Fruit fly (Drosophila melanogaster) whole organism, embryonic: ENCODE data around the gene CG31999.

ENCODE experiments used
- Ada2b ChIP-seq: fragments of 200-800 bp; sonication (Bioruptor generic); IDR thresholded peaks from 2 replicates; pipeline ENCODE4 v1.3.6; 2022; ENCODE audit warnings: missing biosample characterization, missing genetic modification characterization
- Adf1 ChIP-seq: fragments of 200-800 bp; sonication (Bioruptor generic); IDR thresholded peaks from 2 replicates; pipeline ENCODE4 v1.3.6; 2022; ENCODE audit warnings: missing biosample characterization, missing genetic modification characterization
- Atf6 ChIP-seq: fragments of 200-800 bp; sonication (Bioruptor generic); IDR thresholded peaks from 2 replicates; pipeline ENCODE4 v1.3.6; 2022; ENCODE audit warnings: missing biosample characterization, missing genetic modification characterization
- Bdp1 ChIP-seq: fragments of 200-800 bp; sonication (Bioruptor generic); optimal IDR thresholded peaks from 3 replicates; lab custom pipeline; 2016; ENCODE audit warnings: missing biosample characterization, missing genetic modification characterization
- CG10565 ChIP-seq: fragments of 200-800 bp; sonication (Bioruptor generic); optimal IDR thresholded peaks from 3 replicates; lab custom pipeline; 2016; ENCODE audit warnings: missing biosample characterization, mild to moderate bottlenecking, missing genetic modification characterization
- CG11398 ChIP-seq: fragments of 200-800 bp; sonication (Bioruptor generic); optimal IDR thresholded peaks from 2 replicates; lab custom pipeline; 2016; ENCODE audit warnings: missing biosample characterization, missing genetic modification characterization
- CG11696 ChIP-seq: fragments of 200-800 bp; sonication (Bioruptor generic); IDR thresholded peaks from 2 replicates; pipeline ENCODE4 v1.3.6; 2022; ENCODE audit warnings: missing biosample characterization, missing genetic modification characterization
- CG12769 ChIP-seq: fragments of 200-800 bp; sonication (Bioruptor generic); optimal IDR thresholded peaks from 2 replicates; lab custom pipeline; 2019; ENCODE audit warnings: missing biosample characterization, mild to moderate bottlenecking, missing genetic modification characterization, moderate library complexity
- CG13123 ChIP-seq: fragments of 200-800 bp; sonication (Bioruptor generic); optimal IDR thresholded peaks from 2 replicates; lab custom pipeline; 2016; ENCODE audit warnings: missing biosample characterization, missing genetic modification characterization
- CG1792 ChIP-seq: fragments of 200-800 bp; sonication (Bioruptor generic); optimal IDR thresholded peaks from 2 replicates; lab custom pipeline; 2016; ENCODE audit warnings: missing biosample characterization, missing genetic modification characterization
- CG30403 ChIP-seq: fragments of 200-800 bp; sonication (Bioruptor generic); optimal IDR thresholded peaks from 3 replicates; lab custom pipeline; 2016; ENCODE audit warnings: missing biosample characterization, missing genetic modification characterization
- CG3163 ChIP-seq: fragments of 200-800 bp; sonication (Bioruptor generic); optimal IDR thresholded peaks from 3 replicates; lab custom pipeline; 2016; ENCODE audit warnings: missing biosample characterization, missing genetic modification characterization
- CG32532 ChIP-seq: fragments of 200-800 bp; sonication (Bioruptor generic); IDR thresholded peaks from 2 replicates; pipeline ENCODE4 v1.3.6; 2022; ENCODE audit warnings: missing biosample characterization, missing genetic modification characterization
- CG3407 ChIP-seq: fragments of 200-800 bp; sonication (Bioruptor generic); optimal IDR thresholded peaks from 2 replicates; lab custom pipeline; 2018; ENCODE audit warnings: missing biosample characterization, mild to moderate bottlenecking, missing genetic modification characterization
- CG3847 ChIP-seq: fragments of 200-800 bp; sonication (Bioruptor generic); IDR thresholded peaks from 2 replicates; pipeline ENCODE4 v1.3.6; 2022; ENCODE audit warnings: missing biosample characterization, missing genetic modification characterization
- CG4282 ChIP-seq: fragments of 200-800 bp; sonication (Bioruptor generic); optimal IDR thresholded peaks from 2 replicates; lab custom pipeline; 2016; ENCODE audit warnings: missing biosample characterization, missing genetic modification characterization
- CG4360 ChIP-seq: fragments of 200-800 bp; sonication (Bioruptor generic); IDR thresholded peaks from 2 replicates; pipeline ENCODE4 v1.3.6; 2022; ENCODE audit warnings: missing biosample characterization, missing genetic modification characterization
- CG5953 ChIP-seq: fragments of 200-800 bp; sonication (Bioruptor generic); IDR thresholded peaks from 2 replicates; pipeline ENCODE4 v1.3.6; 2022; ENCODE audit warnings: missing biosample characterization, missing genetic modification characterization
- CG7556 ChIP-seq: fragments of 200-800 bp; sonication (Bioruptor generic); optimal IDR thresholded peaks from 2 replicates; lab custom pipeline; 2017; ENCODE audit warnings: missing biosample characterization, mild to moderate bottlenecking, missing genetic modification characterization
- Ets65A ChIP-seq: fragments of 200-800 bp; sonication (Bioruptor generic); peaks from one replicate; lab custom pipeline; 2016; ENCODE audit warnings: missing biosample characterization, missing genetic modification characterization
- Hr3 ChIP-seq: fragments of 200-800 bp; sonication (Bioruptor generic); optimal IDR thresholded peaks from 3 replicates; lab custom pipeline; 2016; ENCODE audit warnings: missing biosample characterization, missing genetic modification characterization
- Lim3 ChIP-seq: fragments of 200-800 bp; sonication (Bioruptor generic); IDR thresholded peaks from 2 replicates; pipeline ENCODE4 v1.3.6; 2022; ENCODE audit warnings: missing biosample characterization, missing genetic modification characterization
- MTF-1 ChIP-seq: fragments of 200-800 bp; sonication (Bioruptor generic); optimal IDR thresholded peaks from 2 replicates; lab custom pipeline; 2018; ENCODE audit warnings: missing biosample characterization, mild to moderate bottlenecking, missing genetic modification characterization, borderline replicate concordance
- NfI ChIP-seq: fragments of 200-800 bp; sonication (Bioruptor generic); optimal IDR thresholded peaks from 3 replicates; lab custom pipeline; 2018; ENCODE audit warnings: missing biosample characterization, mild to moderate bottlenecking, missing genetic modification characterization, moderate library complexity
- Pdp1 ChIP-seq, 2 experiments: fragments of 200-800 bp; sonication (Bioruptor generic); optimal IDR thresholded peaks; 3 replicates each; lab custom pipeline; 2016; ENCODE audit warnings: missing biosample characterization in 2 of 2, missing genetic modification characterization in 2 of 2, mild to moderate bottlenecking in 1 of 2, moderate library complexity in 1 of 2
- Sin3A ChIP-seq: fragments of >200 bp; optimal IDR thresholded peaks from 2 replicates; lab custom pipeline; 2018
- ab ChIP-seq: fragments of 200-800 bp; sonication (Bioruptor generic); optimal IDR thresholded peaks from 2 replicates; lab custom pipeline; 2016; ENCODE audit warnings: missing biosample characterization, missing genetic modification characterization
- bab2 ChIP-seq: fragments of 200-800 bp; sonication (Bioruptor generic); optimal IDR thresholded peaks from 2 replicates; lab custom pipeline; 2016; ENCODE audit warnings: missing biosample characterization, missing genetic modification characterization
- bcd ChIP-seq: fragments of 200-800 bp; sonication (Bioruptor generic); optimal IDR thresholded peaks from 2 replicates; lab custom pipeline; 2017; ENCODE audit warnings: missing biosample characterization, mild to moderate bottlenecking, missing genetic modification characterization
- bsh ChIP-seq, 2 experiments: fragments of 200-800 bp; sonication (Bioruptor generic); optimal IDR thresholded peaks; 2 replicates each; lab custom pipeline; 2017 to 2018; ENCODE audit warnings: mild to moderate bottlenecking in 2 of 2, missing biosample characterization in 2 of 2, missing genetic modification characterization in 2 of 2, moderate library complexity in 1 of 2
- chif ChIP-seq, 2 experiments: fragments of 200-800 bp; sonication (Bioruptor generic); optimal IDR thresholded peaks; 3 replicates each; lab custom pipeline; 2016; ENCODE audit warnings: missing biosample characterization in 2 of 2, missing genetic modification characterization in 2 of 2
- dimm ChIP-seq: fragments of 200-800 bp; sonication (Bioruptor generic); IDR thresholded peaks from 2 replicates; pipeline ENCODE4 v1.3.6; 2022; ENCODE audit warnings: missing biosample characterization, missing genetic modification characterization
- dmrt11E ChIP-seq: fragments of 200-800 bp; sonication (Bioruptor generic); optimal IDR thresholded peaks from 3 replicates; lab custom pipeline; 2018; ENCODE audit warnings: missing biosample characterization, mild to moderate bottlenecking, missing genetic modification characterization, moderate library complexity
- esg ChIP-seq: fragments of 200-800 bp; sonication (Bioruptor generic); conservative IDR thresholded peaks from 2 replicates; pipeline ENCODE4 v1.3.6; 2022; ENCODE audit warnings: missing biosample characterization, missing genetic modification characterization
- exex ChIP-seq: fragments of 200-800 bp; sonication (Bioruptor generic); optimal IDR thresholded peaks from 4 replicates; lab custom pipeline; 2018; ENCODE audit warnings: missing biosample characterization, mild to moderate bottlenecking, missing genetic modification characterization, moderate library complexity
- fd3F ChIP-seq: fragments of 200-800 bp; sonication (Bioruptor generic); optimal IDR thresholded peaks from 2 replicates; lab custom pipeline; 2018; ENCODE audit warnings: missing biosample characterization, mild to moderate bottlenecking, missing genetic modification characterization, moderate library complexity
- fd64A ChIP-seq: fragments of 200-800 bp; sonication (Bioruptor generic); optimal IDR thresholded peaks from 3 replicates; lab custom pipeline; 2018; ENCODE audit warnings: missing biosample characterization, mild to moderate bottlenecking, missing genetic modification characterization
- ham ChIP-seq: fragments of 200-800 bp; sonication (Bioruptor generic); IDR thresholded peaks from 2 replicates; pipeline ENCODE4 v1.3.6; 2022; ENCODE audit warnings: missing biosample characterization, missing genetic modification characterization
- jumu ChIP-seq: fragments of 200-800 bp; sonication (Bioruptor generic); optimal IDR thresholded peaks from 3 replicates; lab custom pipeline; 2016; ENCODE audit warnings: missing biosample characterization, missing genetic modification characterization
- lab ChIP-seq: fragments of 200-800 bp; sonication (Bioruptor generic); optimal IDR thresholded peaks from 3 replicates; lab custom pipeline; 2017; ENCODE audit warnings: missing biosample characterization, missing genetic modification characterization, mild to moderate bottlenecking, moderate library complexity, missing genetic modification reagents
- lov ChIP-seq, 2 experiments: fragments of 200-800 bp in 1 of 2; fragments of >200 bp in 1 of 2; sonication (Bioruptor generic) in 1 of 2; IDR thresholded peaks in 1 of 2; optimal IDR thresholded peaks in 1 of 2; 2 replicates in 1 of 2; 3 replicates in 1 of 2; pipeline versions ENCODE4 v1.3.6 to Lab custom; 2017 to 2022; ENCODE audit warnings: missing biosample characterization in 1 of 2, missing genetic modification characterization in 1 of 2
- nmo ChIP-seq: fragments of 200-800 bp; sonication (Bioruptor generic); optimal IDR thresholded peaks from 2 replicates; lab custom pipeline; 2018; ENCODE audit warnings: missing biosample characterization, mild to moderate bottlenecking, missing genetic modification characterization, moderate library complexity
- peb ChIP-seq: fragments of 200-800 bp; sonication (Bioruptor generic); IDR thresholded peaks from 2 replicates; pipeline ENCODE4 v1.3.6; 2022; ENCODE audit warnings: missing biosample characterization, missing genetic modification characterization
- phol ChIP-seq: fragments of 200-800 bp; sonication (Bioruptor generic); optimal IDR thresholded peaks from 3 replicates; lab custom pipeline; 2018; ENCODE audit warnings: missing biosample characterization, mild to moderate bottlenecking, missing genetic modification characterization, moderate library complexity
- psq ChIP-seq: fragments of 200-800 bp; sonication (Bioruptor generic); optimal IDR thresholded peaks from 2 replicates; lab custom pipeline; 2017; ENCODE audit warnings: missing biosample characterization, missing genetic modification characterization
- sens ChIP-seq: fragments of 200-800 bp; sonication (Bioruptor generic); peaks from one replicate; lab custom pipeline; 2016; ENCODE audit warnings: missing biosample characterization, missing genetic modification characterization
- sob ChIP-seq: fragments of 200-800 bp; sonication (Bioruptor generic); IDR thresholded peaks from 2 replicates; pipeline ENCODE4 v1.3.6; 2022; ENCODE audit warnings: missing biosample characterization, missing genetic modification characterization
- sqz ChIP-seq: fragments of 200-800 bp; sonication (Bioruptor generic); optimal IDR thresholded peaks from 3 replicates; lab custom pipeline; 2018; ENCODE audit warnings: missing biosample characterization, mild to moderate bottlenecking, missing genetic modification characterization
- sr ChIP-seq: fragments of 200-800 bp; sonication (Bioruptor generic); IDR thresholded peaks from 3 replicates; pipeline ENCODE4 v1.3.6; 2022; ENCODE audit warnings: missing biosample characterization, missing genetic modification characterization
- tin ChIP-seq: fragments of 200-800 bp; sonication (Bioruptor generic); optimal IDR thresholded peaks from 3 replicates; lab custom pipeline; 2016; ENCODE audit warnings: missing biosample characterization, missing genetic modification characterization
- unc-4 ChIP-seq: fragments of 200-800 bp; sonication (Bioruptor generic); IDR thresholded peaks from 2 replicates; pipeline ENCODE4 v1.3.6; 2022; ENCODE audit warnings: missing biosample characterization, missing genetic modification characterization; ENCODE audit not compliant: partially characterized antibody
- usp ChIP-seq: fragments of >200 bp; optimal IDR thresholded peaks from 2 replicates; lab custom pipeline; 2017; ENCODE audit warnings: missing biosample characterization, missing genetic modification characterization
- zfh2 ChIP-seq: fragments of 200-800 bp; sonication (Bioruptor generic); optimal IDR thresholded peaks from 2 replicates; lab custom pipeline; 2016; ENCODE audit warnings: missing biosample characterization, missing genetic modification characterization

Gene CG31999

DNA sequence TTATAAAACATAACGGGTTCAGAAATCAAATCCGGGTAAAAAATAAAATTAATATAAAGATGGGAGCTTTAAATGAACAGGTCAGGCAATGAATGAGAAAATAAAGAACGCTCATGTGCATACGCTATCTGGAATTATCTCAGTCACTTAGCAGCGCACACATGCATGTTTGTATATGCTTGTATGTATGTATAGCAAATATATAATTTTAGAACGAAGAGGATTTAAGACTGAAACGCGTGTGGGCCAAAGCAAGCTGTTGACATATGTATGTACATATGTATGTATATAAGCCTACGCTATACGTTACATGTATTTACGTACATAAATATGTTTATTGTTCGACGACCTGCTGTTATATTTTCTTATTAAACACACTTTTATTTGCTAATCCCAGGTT is 1.7 kb downstream of the CG31999 start (continued):
- TF ChIP-seq bcd (GFP tag; lab: Kevin White, UChicago), result no peak
- TF ChIP-seq tin (GFP tag; lab: Kevin White, UChicago), result no peak
- TF ChIP-seq Pdp1 (GFP tag; optimal IDR thresholded peaks at IDR 0.05; lab: Kevin White, UChicago), result no peak
- no peak for TF ChIP-seq bab2 (GFP tag; lab: Kevin White, UChicago)
- no peak for TF ChIP-seq CG4282 (GFP tag; lab: Kevin White, UChicago)
- peak in 1 of 2 experiments; percentile 16 for TF ChIP-seq chif (GFP tag; optimal IDR thresholded peaks at IDR 0.05; lab: Kevin White, UChicago)
- TF ChIP-seq zfh2 (GFP tag; lab: Kevin White, UChicago), result no peak
- TF ChIP-seq unc-4 (GFP tag; lab: Robert Waterston, UW), result no peak
- TF ChIP-seq Sin3A, result no peak
- no peak for TF ChIP-seq CG7556
- peak; percentile 41 for TF ChIP-seq CG12769
- TF ChIP-seq Adf1, result no peak
- no peak for TF ChIP-seq lab
- no peak for TF ChIP-seq esg (GFP tag; lab: Robert Waterston, UW)
- TF ChIP-seq lov (optimal IDR thresholded peaks at IDR 0.05; lab: Kevin White, UChicago), result no peak
- no peak for TF ChIP-seq lov (GFP tag; IDR thresholded peaks at IDR 0.05; lab: Robert Waterston, UW)
- no peak for TF ChIP-seq ab (GFP tag; lab: Kevin White, UChicago)
- TF ChIP-seq jumu (GFP tag; lab: Kevin White, UChicago), result no peak
- no peak for TF ChIP-seq fd64A (GFP tag; lab: Kevin White, UChicago)
- TF ChIP-seq usp (GFP tag; lab: Kevin White, UChicago), result no peak
- no peak for TF ChIP-seq exex (tag; lab: Kevin White, UChicago)
- no peak for TF ChIP-seq CG11696 (GFP tag; lab: Robert Waterston, UW)
- TF ChIP-seq sqz (GFP tag; lab: Kevin White, UChicago), result no peak
- TF ChIP-seq MTF-1 (GFP tag; lab: Kevin White, UChicago), result no peak
- TF ChIP-seq sob (GFP tag; lab: Robert Waterston, UW), result no peak
- TF ChIP-seq sens (GFP tag; lab: Kevin White, UChicago), result peak; percentile 92
- no peak for TF ChIP-seq CG30403 (GFP tag; lab: Kevin White, UChicago)
- no peak for TF ChIP-seq CG5953 (GFP tag; lab: Robert Waterston, UW)
- no peak for TF ChIP-seq psq (GFP tag; lab: Kevin White, UChicago)
- no peak for TF ChIP-seq CG32532 (GFP tag; lab: Robert Waterston, UW)
- no peak for TF ChIP-seq sr (GFP tag; lab: Robert Waterston, UW)
- TF ChIP-seq Ets65A (GFP tag; lab: Kevin White, UChicago), result no peak
- TF ChIP-seq Atf6 (GFP tag; lab: Robert Waterston, UW), result no peak
- no peak for TF ChIP-seq CG3163 (GFP tag; lab: Kevin White, UChicago)
- no peak for TF ChIP-seq CG3847 (GFP tag; lab: Robert Waterston, UW)
- no peak for TF ChIP-seq bsh (GFP tag; optimal IDR thresholded peaks at IDR 0.05; lab: Kevin White, UChicago)
- no peak for TF ChIP-seq CG11398 (GFP tag; lab: Kevin White, UChicago)
- TF ChIP-seq phol, result no peak
- TF ChIP-seq CG13123 (GFP tag; lab: Kevin White, UChicago), result peak; percentile 16
- no peak for TF ChIP-seq Lim3 (GFP tag; lab: Robert Waterston, UW)
- TF ChIP-seq Ada2b, result no peak
- TF ChIP-seq ham (GFP tag; lab: Robert Waterston, UW), result no peak
- peak; percentile 52 for TF ChIP-seq dmrt11E (tag; lab: Kevin White, UChicago)
- peak; percentile 30; the same call in 1 of the 2 replicates for TF ChIP-seq CG4360 (GFP tag; lab: Robert Waterston, UW)
- TF ChIP-seq nmo (GFP tag; lab: Kevin White, UChicago), result no peak
- TF ChIP-seq fd3F (GFP tag; lab: Kevin White, UChicago), result no peak
- no peak for TF ChIP-seq peb (GFP tag; lab: Robert Waterston, UW)
- no peak for TF ChIP-seq CG10565 (GFP tag; lab: Kevin White, UChicago)
- TF ChIP-seq NfI (GFP tag; lab: Kevin White, UChicago), result no peak
- no peak for TF ChIP-seq Hr3 (GFP tag; lab: Kevin White, UChicago)
- peak; percentile 32 for TF ChIP-seq CG3407 (GFP tag; lab: Kevin White, UChicago)
- no peak for TF ChIP-seq Bdp1
- no peak for TF ChIP-seq dimm (GFP tag; lab: Robert Waterston, UW)
- no peak for TF ChIP-seq CG1792 (GFP tag; lab: Kevin White, UChicago)
